Worm (Caenorhabditis elegans) whole organism, L2 larva: ENCODE data around the gene R03H10.7.

ENCODE experiments used
- F13H6.1 ChIP-seq: sonication (generic microtip); optimal IDR thresholded peaks from 2 replicates; lab custom pipeline; 2016; ENCODE audit warnings: missing genetic modification characterization, missing compliant biosample characterization
- R02D3.7 ChIP-seq: fragments of 150-350 bp; optimal IDR thresholded peaks from 2 replicates; lab custom pipeline; 2014; ENCODE audit warnings: missing biosample characterization, missing genetic modification characterization
- ZK546.5 ChIP-seq: sonication (generic microtip); optimal IDR thresholded peaks from 2 replicates; lab custom pipeline; 2017; ENCODE audit warnings: missing biosample characterization, missing genetic modification characterization
- alr-1 ChIP-seq: fragments of 150-350 bp; optimal IDR thresholded peaks from 2 replicates; lab custom pipeline; 2014; ENCODE audit warnings: missing biosample characterization, missing genetic modification characterization
- aly-2 ChIP-seq: fragments of 150-350 bp; optimal IDR thresholded peaks from 2 replicates; lab custom pipeline; 2014; ENCODE audit warnings: missing biosample characterization, missing genetic modification characterization
- ama-1 ChIP-seq: fragments of 150-350 bp; optimal IDR thresholded peaks from 2 replicates; lab custom pipeline; 2018; ENCODE audit warnings: inconsistent platforms
- blmp-1 ChIP-seq: sonication (generic microtip); optimal IDR thresholded peaks from 2 replicates; lab custom pipeline; 2017; ENCODE audit warnings: missing genetic modification characterization, mild to moderate bottlenecking, missing compliant biosample characterization, antibody characterized with exemption, moderate library complexity; ENCODE audit not compliant: insufficient read depth
- ceh-16 ChIP-seq: fragments of 150-350 bp; optimal IDR thresholded peaks from 2 replicates; lab custom pipeline; 2014; ENCODE audit warnings: missing biosample characterization, missing genetic modification characterization
- ceh-82 ChIP-seq: fragments of 150-350 bp; optimal IDR thresholded peaks from 2 replicates; lab custom pipeline; 2014; ENCODE audit warnings: missing biosample characterization, missing genetic modification characterization
- egl-27 ChIP-seq: sonication (generic microtip); optimal IDR thresholded peaks from 3 replicates; lab custom pipeline; 2017; ENCODE audit warnings: missing biosample characterization, missing genetic modification reagents, missing genetic modification characterization
- gmeb-1 ChIP-seq: fragments of 150-350 bp; optimal IDR thresholded peaks from 2 replicates; lab custom pipeline; 2014; ENCODE audit warnings: missing biosample characterization, missing genetic modification characterization
- lin-11 ChIP-seq: fragments of 150-350 bp; sonication (generic microtip); optimal IDR thresholded peaks from 2 replicates; lab custom pipeline; 2014; ENCODE audit warnings: missing biosample characterization, missing genetic modification characterization, inconsistent platforms, mixed read lengths
- lin-13 ChIP-seq: fragments of 150-350 bp; optimal IDR thresholded peaks from 2 replicates; lab custom pipeline; 2014; ENCODE audit warnings: missing biosample characterization, missing genetic modification reagents, missing genetic modification characterization
- lsy-2 ChIP-seq, 2 experiments: fragments of 150-350 bp in 1 of 2; sonication (generic microtip) in 1 of 2; optimal IDR thresholded peaks; 2 replicates each; lab custom pipeline; 2014 to 2017; ENCODE audit warnings: missing biosample characterization in 2 of 2, missing genetic modification characterization in 2 of 2
- mab-5 ChIP-seq: fragments of 150-350 bp; optimal IDR thresholded peaks from 2 replicates; lab custom pipeline; 2014; ENCODE audit warnings: missing biosample characterization, missing genetic modification characterization
- mdl-1 ChIP-seq, 2 experiments: fragments of 150-350 bp in 1 of 2; sonication (generic microtip) in 1 of 2; optimal IDR thresholded peaks; 2 replicates each; lab custom pipeline; 2017; ENCODE audit warnings: missing biosample characterization in 2 of 2, missing genetic modification characterization in 2 of 2
- nhr-11 ChIP-seq: fragments of 150-350 bp; optimal IDR thresholded peaks from 2 replicates; lab custom pipeline; 2014; ENCODE audit warnings: missing biosample characterization, missing genetic modification characterization
- nhr-129 ChIP-seq: fragments of 150-350 bp; optimal IDR thresholded peaks from 2 replicates; lab custom pipeline; 2014; ENCODE audit warnings: missing biosample characterization, missing genetic modification characterization
- nhr-21 ChIP-seq: fragments of 150-350 bp; optimal IDR thresholded peaks from 2 replicates; lab custom pipeline; 2014; ENCODE audit warnings: missing biosample characterization, missing genetic modification characterization
- nhr-23 ChIP-seq: fragments of 150-350 bp; optimal IDR thresholded peaks from 2 replicates; lab custom pipeline; 2014; ENCODE audit warnings: missing biosample characterization, missing genetic modification reagents, missing genetic modification characterization
- nhr-237 ChIP-seq: fragments of 150-350 bp; optimal IDR thresholded peaks from 2 replicates; lab custom pipeline; 2014; ENCODE audit warnings: missing biosample characterization, missing genetic modification characterization
- nhr-25 ChIP-seq: fragments of 150-350 bp; sonication (generic microtip); optimal IDR thresholded peaks from 3 replicates; lab custom pipeline; 2014; ENCODE audit warnings: missing biosample characterization, missing genetic modification characterization
- nhr-6 ChIP-seq: fragments of 150-350 bp; optimal IDR thresholded peaks from 2 replicates; lab custom pipeline; 2014; ENCODE audit warnings: missing biosample characterization, missing genetic modification characterization
- nhr-77 ChIP-seq: fragments of 150-350 bp; optimal IDR thresholded peaks from 2 replicates; lab custom pipeline; 2014; ENCODE audit warnings: missing biosample characterization, missing genetic modification characterization
- peb-1 ChIP-seq: fragments of 150-350 bp; optimal IDR thresholded peaks from 2 replicates; lab custom pipeline; 2014; ENCODE audit warnings: missing biosample characterization, missing genetic modification characterization
- skn-1 ChIP-seq: sonication (generic microtip); optimal IDR thresholded peaks from 2 replicates; lab custom pipeline; 2017; ENCODE audit warnings: missing biosample characterization, missing genetic modification characterization
- sma-3 ChIP-seq: sonication (generic microtip); optimal IDR thresholded peaks from 2 replicates; lab custom pipeline; 2016; ENCODE audit warnings: missing genetic modification reagents, missing genetic modification characterization, missing compliant biosample characterization
- sma-9 ChIP-seq, 2 experiments: fragments of 150-350 bp in 1 of 2; sonication (generic microtip) in 1 of 2; optimal IDR thresholded peaks; 2 replicates each; lab custom pipeline; 2014 to 2016; ENCODE audit warnings: missing genetic modification characterization in 2 of 2, mild to moderate bottlenecking in 1 of 2, missing biosample characterization in 1 of 2, missing compliant biosample characterization in 1 of 2, missing genetic modification reagents in 1 of 2, moderate library complexity in 1 of 2
- snpc-4 ChIP-seq: fragments of 150-350 bp; optimal IDR thresholded peaks from 2 replicates; lab custom pipeline; 2014; ENCODE audit warnings: missing biosample characterization, missing genetic modification characterization
- unc-39 ChIP-seq: fragments of 150-350 bp; optimal IDR thresholded peaks from 2 replicates; lab custom pipeline; 2014; ENCODE audit warnings: missing biosample characterization, missing genetic modification characterization
- unc-62 ChIP-seq: fragments of 150-350 bp; optimal IDR thresholded peaks from 2 replicates; lab custom pipeline; 2014; ENCODE audit warnings: missing biosample characterization, missing genetic modification reagents, missing genetic modification characterization
- zag-1 ChIP-seq: fragments of 150-350 bp; optimal IDR thresholded peaks from 2 replicates; lab custom pipeline; 2014; ENCODE audit warnings: missing biosample characterization, missing genetic modification characterization
- ztf-1 ChIP-seq: fragments of 200-800 bp; sonication (Bioruptor generic); conservative IDR thresholded peaks from 2 replicates; pipeline ENCODE4 v1.3.6; 2022; ENCODE audit warnings: missing genetic modification characterization, missing compliant biosample characterization
- ztf-11 ChIP-seq: sonication (generic microtip); optimal IDR thresholded peaks from 2 replicates; lab custom pipeline; 2017; ENCODE audit warnings: missing biosample characterization, missing genetic modification characterization
- ztf-4 ChIP-seq: fragments of 150-350 bp; optimal IDR thresholded peaks from 2 replicates; lab custom pipeline; 2014; ENCODE audit warnings: missing biosample characterization, missing genetic modification characterization

Gene R03H10.7

ce11 chrII:4167833-4168232 lies 10.9 kb downstream of the R03H10.7 start:
- no peak for TF ChIP-seq unc-39 (tag; lab: Kevin White, UChicago)
- TF ChIP-seq nhr-77 (tag; lab: Kevin White, UChicago): no peak
- no peak for TF ChIP-seq egl-27 (tag; lab: Kevin White, UChicago)
- no peak for TF ChIP-seq ceh-82 (tag; lab: Kevin White, UChicago)
- TF ChIP-seq sma-9 (GFP tag; optimal IDR thresholded peaks at IDR 0.05; lab: Kevin White, UChicago): no peak
- no peak for TF ChIP-seq sma-9 (tag; optimal IDR thresholded peaks at IDR 0.05; lab: Kevin White, UChicago)
- no peak for TF ChIP-seq nhr-23 (tag; lab: Kevin White, UChicago)
- no peak for TF ChIP-seq zag-1
- TF ChIP-seq nhr-21 (tag; lab: Kevin White, UChicago): no peak
- no peak for TF ChIP-seq R02D3.7
- TF ChIP-seq skn-1 (tag; lab: Kevin White, UChicago): no peak
- no peak for TF ChIP-seq gmeb-1 (tag; lab: Kevin White, UChicago)
- no peak for TF ChIP-seq nhr-6 (tag; lab: Kevin White, UChicago)
- no peak for TF ChIP-seq lsy-2 (tag; optimal IDR thresholded peaks at IDR 0.05; lab: Kevin White, UChicago)
- TF ChIP-seq nhr-11: no peak
- no peak for TF ChIP-seq nhr-129 (tag; lab: Kevin White, UChicago)
- TF ChIP-seq, all 48 proteins: peak for 0

DNA sequence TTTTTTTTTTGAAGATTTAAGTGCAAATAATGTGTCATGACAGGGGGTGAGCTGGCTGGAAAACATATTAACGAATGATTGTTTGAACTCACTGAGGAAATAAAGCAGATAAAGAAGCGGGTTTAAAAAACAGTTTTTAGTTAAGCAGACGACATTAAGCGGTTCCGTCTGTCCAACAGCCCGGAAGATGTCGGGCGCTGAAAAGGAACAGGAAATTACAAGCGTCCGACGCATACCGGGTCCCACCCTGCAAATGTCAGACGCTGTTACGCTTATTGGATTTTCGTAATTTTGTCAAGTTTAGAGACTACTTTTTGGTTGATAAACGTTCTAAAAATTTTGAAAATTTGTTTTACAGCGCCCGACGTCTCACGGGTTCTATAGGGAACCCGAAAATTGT lies 19.2 kb downstream of the R03H10.7 start:
- TF ChIP-seq ztf-4 (tag; lab: Kevin White, UChicago): no peak

DNA sequence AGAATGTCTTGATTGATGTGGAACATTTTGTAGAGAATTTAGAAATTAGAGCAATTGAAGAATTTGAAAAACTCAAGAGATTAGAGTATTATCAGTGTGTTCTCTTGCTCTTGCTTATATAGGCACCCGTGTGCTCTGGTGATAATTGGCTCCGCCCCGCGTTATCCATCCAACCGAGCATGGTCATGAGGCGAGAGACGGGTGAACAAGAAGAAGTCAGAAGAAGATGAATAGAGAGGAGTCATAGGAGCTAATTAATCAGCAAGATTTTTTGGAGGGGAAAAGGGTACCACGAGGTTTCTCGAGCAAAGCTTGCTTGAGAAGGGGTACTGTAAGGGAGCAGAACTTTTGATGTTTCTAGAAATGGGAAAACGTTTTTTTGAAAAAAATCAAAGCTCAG lies 20.9 kb downstream of the R03H10.7 start:
- no peak for TF ChIP-seq lsy-2 (tag; optimal IDR thresholded peaks at IDR 0.05; lab: Kevin White, UChicago)
- no peak for TF ChIP-seq nhr-11
- TF ChIP-seq alr-1: no peak
- no peak for TF ChIP-seq nhr-23 (tag; lab: Kevin White, UChicago)
- TF ChIP-seq nhr-77 (tag; lab: Kevin White, UChicago): no peak
- no peak for TF ChIP-seq mdl-1 (tag; optimal IDR thresholded peaks at IDR 0.05; lab: Kevin White, UChicago)
- no peak for TF ChIP-seq nhr-129 (tag; lab: Kevin White, UChicago)
- TF ChIP-seq aly-2 (tag; lab: Kevin White, UChicago): no peak
- no peak for TF ChIP-seq ceh-82 (tag; lab: Kevin White, UChicago)
- TF ChIP-seq nhr-237 (tag; lab: Kevin White, UChicago): no peak
- no peak for TF ChIP-seq F13H6.1 (tag; lab: Kevin White, UChicago)
- no peak for TF ChIP-seq ceh-16
- TF ChIP-seq lin-11 (tag; lab: Kevin White, UChicago): no peak
- TF ChIP-seq gmeb-1 (tag; lab: Kevin White, UChicago): no peak
- TF ChIP-seq, all 48 proteins: peak for 0

- TF ChIP-seq blmp-1 (tag; lab: Kevin White, UChicago) (no peak), unc-62 (GFP tag; lab: Kevin White, UChicago) (no peak), ztf-1 (GFP tag; lab: Robert Waterston, UW) (no peak), nhr-25 (tag; lab: Kevin White, UChicago) (no peak), ztf-11 (tag; lab: Kevin White, UChicago) (no peak), nhr-21 (tag; lab: Kevin White, UChicago) (no peak), mab-5 (no peak), ZK546.5 (tag; lab: Kevin White, UChicago) (no peak), snpc-4 (tag; lab: Kevin White, UChicago) (no peak), ceh-82 (tag; lab: Kevin White, UChicago) (no peak), sma-3 (no peak)
These were observed 23.5 kb downstream of the R03H10.7 start, which contains the start of gene R03H10.2 for ce11 chrII:4155112-4155823. R03H10.2 (plus strand) TSS chrII:4155773.

DNA sequence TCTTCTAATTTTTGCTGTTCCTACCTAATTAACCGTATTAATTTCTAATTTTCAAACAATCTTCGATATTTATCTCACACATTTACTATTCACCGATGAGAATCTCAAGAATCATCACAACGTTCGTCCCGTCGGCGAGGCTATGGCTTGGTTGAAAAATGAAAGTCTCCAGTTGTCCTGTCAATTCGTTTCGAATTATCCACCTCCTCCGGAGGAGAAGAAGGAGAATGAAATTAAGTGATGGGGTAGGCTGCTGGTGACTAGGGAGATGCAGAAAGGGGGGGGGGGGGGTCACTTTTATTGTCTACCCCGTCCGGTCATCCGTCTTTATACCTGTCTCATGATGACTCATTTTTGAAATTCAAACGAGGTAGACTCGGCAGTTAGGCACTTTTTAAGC lies 25.9 kb downstream of the R03H10.7 start:
- TF ChIP-seq ama-1 (no peak), ztf-1 (GFP tag; lab: Robert Waterston, UW) (no peak), blmp-1 (tag; lab: Kevin White, UChicago) (no peak), nhr-6 (tag; lab: Kevin White, UChicago) (no peak), peb-1 (tag; lab: Kevin White, UChicago) (no peak), lin-13 (no peak), mdl-1 (tag; optimal IDR thresholded peaks at IDR 0.05; lab: Kevin White, UChicago) (no peak)
- TF ChIP-seq, all 48 proteins: peak for 0
